Fruit fly (Drosophila melanogaster) whole organism, prepupa: ENCODE measurements around the gene ppk13.

Experiments
- Blimp-1 ChIP-seq: fragments of 200-800 bp; sonication (Bioruptor generic); optimal IDR thresholded peaks from 3 replicates; lab custom pipeline; 2017; ENCODE audit warnings: missing biosample characterization, missing genetic modification characterization, mild to moderate bottlenecking, moderate library complexity, missing genetic modification reagents
- CG10631 ChIP-seq: fragments of 200-800 bp; sonication (Bioruptor generic); optimal IDR thresholded peaks from 2 replicates; lab custom pipeline; 2016; ENCODE audit warnings: missing biosample characterization, missing genetic modification characterization
- CG10669 ChIP-seq: fragments of 200-800 bp; sonication (Bioruptor generic); optimal IDR thresholded peaks from 3 replicates; lab custom pipeline; 2018; ENCODE audit warnings: missing biosample characterization, mild to moderate bottlenecking, missing genetic modification characterization, moderate library complexity
- CG11294 ChIP-seq: fragments of 200-800 bp; sonication (Bioruptor generic); IDR thresholded peaks from 2 replicates; pipeline ENCODE4 v1.3.6; 2022; ENCODE audit warnings: missing biosample characterization, missing genetic modification characterization
- CG11902 ChIP-seq: fragments of 200-800 bp; sonication (Bioruptor generic); optimal IDR thresholded peaks from 3 replicates; lab custom pipeline; 2016; ENCODE audit warnings: missing biosample characterization, missing genetic modification characterization
- CG15336 ChIP-seq: fragments of 200-800 bp; sonication (Bioruptor generic); IDR thresholded peaks from 2 replicates; pipeline ENCODE4 v1.3.6; 2022; ENCODE audit warnings: missing biosample characterization, missing genetic modification characterization
- CG1621 ChIP-seq: fragments of 200-800 bp; sonication (Bioruptor generic); optimal IDR thresholded peaks from 3 replicates; lab custom pipeline; 2018; ENCODE audit warnings: missing biosample characterization, mild to moderate bottlenecking, missing genetic modification characterization
- CG3032 ChIP-seq: fragments of 200-800 bp; optimal IDR thresholded peaks from 2 replicates; lab custom pipeline; 2019; ENCODE audit warnings: missing biosample characterization, mild to moderate bottlenecking, missing genetic modification characterization, moderate library complexity
- CG31627 ChIP-seq: fragments of 200-800 bp; sonication (Bioruptor generic); optimal IDR thresholded peaks from 3 replicates; lab custom pipeline; 2016; ENCODE audit warnings: missing biosample characterization, missing genetic modification characterization
- CG34406 ChIP-seq: fragments of 200-800 bp; sonication (Bioruptor generic); optimal IDR thresholded peaks from 3 replicates; lab custom pipeline; 2016; ENCODE audit warnings: missing biosample characterization, missing genetic modification characterization
- CG3919 ChIP-seq: fragments of 200-800 bp; sonication (Bioruptor generic); optimal IDR thresholded peaks from 3 replicates; lab custom pipeline; 2016; ENCODE audit warnings: missing biosample characterization, missing genetic modification characterization
- CG4318 ChIP-seq: fragments of 200-800 bp; sonication (Bioruptor generic); optimal IDR thresholded peaks from 3 replicates; lab custom pipeline; 2017; ENCODE audit warnings: missing biosample characterization, mild to moderate bottlenecking, missing genetic modification characterization
- CG6276 ChIP-seq: fragments of 200-800 bp; sonication (Bioruptor generic); optimal IDR thresholded peaks from 2 replicates; lab custom pipeline; 2017; ENCODE audit warnings: missing biosample characterization, mild to moderate bottlenecking, missing genetic modification characterization
- CG6792 ChIP-seq: fragments of 200-800 bp; sonication (Bioruptor generic); optimal IDR thresholded peaks from 3 replicates; lab custom pipeline; 2016; ENCODE audit warnings: missing biosample characterization, missing genetic modification characterization
- CG7368 ChIP-seq: fragments of 200-800 bp; sonication (Bioruptor generic); optimal IDR thresholded peaks from 3 replicates; lab custom pipeline; 2016; ENCODE audit warnings: missing biosample characterization, missing genetic modification characterization
- CG8119 ChIP-seq: fragments of 200-800 bp; sonication (Bioruptor generic); IDR thresholded peaks from 3 replicates; pipeline ENCODE4 v1.3.6; 2022; ENCODE audit warnings: missing biosample characterization, missing genetic modification characterization
- CG8319 ChIP-seq: fragments of 200-800 bp; sonication (Bioruptor generic); optimal IDR thresholded peaks from 3 replicates; lab custom pipeline; 2016; ENCODE audit warnings: missing biosample characterization, missing genetic modification characterization
- CG8632 ChIP-seq: fragments of 200-800 bp; sonication (Bioruptor generic); optimal IDR thresholded peaks from 3 replicates; lab custom pipeline; 2016; ENCODE audit warnings: missing biosample characterization, missing genetic modification characterization
- Eip93F ChIP-seq: fragments of 200-800 bp; sonication (Bioruptor generic); optimal IDR thresholded peaks from 2 replicates; lab custom pipeline; 2016; ENCODE audit warnings: missing biosample characterization, mild to moderate bottlenecking, missing genetic modification characterization
- Ets21C ChIP-seq: fragments of 200-800 bp; sonication (Bioruptor generic); optimal IDR thresholded peaks from 3 replicates; lab custom pipeline; 2016; ENCODE audit warnings: missing biosample characterization, missing genetic modification characterization
- Ets96B ChIP-seq: fragments of 200-800 bp; optimal IDR thresholded peaks from 2 replicates; lab custom pipeline; 2019; ENCODE audit warnings: missing biosample characterization, mild to moderate bottlenecking, missing genetic modification characterization, moderate library complexity
- Hr38 ChIP-seq: sonication (Bioruptor generic); optimal IDR thresholded peaks from 2 replicates; lab custom pipeline; 2016; ENCODE audit warnings: missing biosample characterization, missing genetic modification characterization
- Hr4 ChIP-seq: fragments of 200-800 bp; sonication (Bioruptor generic); optimal IDR thresholded peaks from 3 replicates; lab custom pipeline; 2016; ENCODE audit warnings: missing biosample characterization, missing genetic modification characterization
- OdsH ChIP-seq: fragments of 200-800 bp; sonication (Bioruptor generic); optimal IDR thresholded peaks from 3 replicates; lab custom pipeline; 2016; ENCODE audit warnings: missing biosample characterization, missing genetic modification characterization
- Sox102F ChIP-seq: fragments of 200-800 bp; sonication (Bioruptor generic); optimal IDR thresholded peaks from 2 replicates; lab custom pipeline; 2016; ENCODE audit warnings: missing biosample characterization, mild to moderate bottlenecking, missing genetic modification characterization
- Sox14 ChIP-seq: fragments of 200-800 bp; sonication (Bioruptor generic); optimal IDR thresholded peaks from 3 replicates; lab custom pipeline; 2016; ENCODE audit warnings: missing biosample characterization, missing genetic modification characterization
- Sox15 ChIP-seq: fragments of 200-800 bp; sonication (Bioruptor generic); optimal IDR thresholded peaks from 3 replicates; lab custom pipeline; 2016; ENCODE audit warnings: missing biosample characterization, missing genetic modification characterization
- achi ChIP-seq: fragments of 200-800 bp; sonication (Bioruptor generic); optimal IDR thresholded peaks from 3 replicates; lab custom pipeline; 2016; ENCODE audit warnings: missing biosample characterization, missing genetic modification characterization
- cyc ChIP-seq: fragments of 200-800 bp; sonication (Bioruptor generic); optimal IDR thresholded peaks from 3 replicates; lab custom pipeline; 2016; ENCODE audit warnings: missing biosample characterization, missing genetic modification characterization
- dac ChIP-seq: fragments of 200-800 bp; sonication (Bioruptor generic); optimal IDR thresholded peaks from 2 replicates; lab custom pipeline; 2017; ENCODE audit warnings: missing biosample characterization, mild to moderate bottlenecking, missing genetic modification characterization
- dsx ChIP-seq: fragments of 200-800 bp; optimal IDR thresholded peaks from 3 replicates; lab custom pipeline; 2019; ENCODE audit warnings: missing biosample characterization, mild to moderate bottlenecking, missing genetic modification characterization, moderate library complexity; ENCODE audit not compliant: poor library complexity, severe bottlenecking
- eg ChIP-seq: fragments of 200-800 bp; sonication (Bioruptor generic); IDR thresholded peaks from 3 replicates; pipeline ENCODE4 v1.3.6; 2022; ENCODE audit warnings: missing biosample characterization, missing genetic modification characterization
- esn ChIP-seq: fragments of 200-800 bp; sonication (Bioruptor generic); optimal IDR thresholded peaks from 2 replicates; lab custom pipeline; 2016; ENCODE audit warnings: missing biosample characterization, mild to moderate bottlenecking, missing genetic modification characterization, moderate library complexity
- fd85E ChIP-seq: fragments of 200-800 bp; sonication (Bioruptor generic); optimal IDR thresholded peaks from 3 replicates; lab custom pipeline; 2016; ENCODE audit warnings: missing biosample characterization, missing genetic modification characterization
- fkh ChIP-seq: fragments of 200-800 bp; sonication (Bioruptor generic); optimal IDR thresholded peaks from 3 replicates; lab custom pipeline; 2017; ENCODE audit warnings: missing biosample characterization, mild to moderate bottlenecking, missing genetic modification characterization, moderate library complexity
- lz ChIP-seq: fragments of 200-800 bp; sonication (Bioruptor generic); optimal IDR thresholded peaks from 3 replicates; lab custom pipeline; 2016; ENCODE audit warnings: missing biosample characterization, missing genetic modification characterization
- net ChIP-seq: fragments of 200-800 bp; sonication (Bioruptor generic); optimal IDR thresholded peaks from 3 replicates; lab custom pipeline; 2016; ENCODE audit warnings: missing biosample characterization, missing genetic modification characterization
- salr ChIP-seq, 2 experiments: fragments of 200-800 bp; sonication (Bioruptor generic); optimal IDR thresholded peaks; 3 replicates each; lab custom pipeline; 2016 to 2018; ENCODE audit warnings: missing biosample characterization in 2 of 2, missing genetic modification characterization in 2 of 2, mild to moderate bottlenecking in 1 of 2
- spab ChIP-seq: fragments of 200-800 bp; sonication (Bioruptor generic); optimal IDR thresholded peaks from 2 replicates; lab custom pipeline; 2017; ENCODE audit warnings: missing biosample characterization, mild to moderate bottlenecking, missing genetic modification characterization, missing genetic modification reagents
- ss ChIP-seq, 2 experiments: fragments of 200-800 bp; sonication (Bioruptor generic); optimal IDR thresholded peaks; 2 replicates in 1 of 2; 3 replicates in 1 of 2; lab custom pipeline; 2017 to 2018; ENCODE audit warnings: mild to moderate bottlenecking in 2 of 2, missing biosample characterization in 2 of 2, missing genetic modification characterization in 2 of 2, moderate library complexity in 1 of 2
- topi ChIP-seq: fragments of 200-800 bp; sonication (Bioruptor generic); optimal IDR thresholded peaks from 3 replicates; lab custom pipeline; 2016; ENCODE audit warnings: missing biosample characterization, missing genetic modification characterization
- vri ChIP-seq: fragments of 200-800 bp; sonication (Bioruptor generic); optimal IDR thresholded peaks from 3 replicates; lab custom pipeline; 2016; ENCODE audit warnings: missing biosample characterization, mild to moderate bottlenecking, missing genetic modification characterization

The ppk13 gene

dm6 chr2L:21061591-21061990 lies 27.0 kb downstream of the ppk13 start:
- TF ChIP-seq fd85E (GFP tag; lab: Kevin White, UChicago) (no peak), Hr38 (no peak), Blimp-1 (GFP tag; lab: Kevin White, UChicago) (no peak), Sox15 (no peak), cyc (no peak), Ets21C (GFP tag; lab: Kevin White, UChicago) (no peak), CG8119 (no peak), salr (GFP tag; optimal IDR thresholded peaks at IDR 0.05; lab: Kevin White, UChicago) (peak in 1 of 2 experiments; percentile 53), dsx (peak; percentile 67), ss (GFP tag; optimal IDR thresholded peaks at IDR 0.05; lab: Kevin White, UChicago) (peak in 1 of 2 experiments; percentile 63), CG6276 (no peak), lz (GFP tag; lab: Kevin White, UChicago) (no peak), CG31627 (GFP tag; lab: Kevin White, UChicago) (no peak), topi (no peak)

- TF ChIP-seq Hr4 (GFP tag; lab: Kevin White, UChicago) = no peak
- TF ChIP-seq vri (GFP tag; lab: Kevin White, UChicago) = peak; percentile 40
These were observed 34.9 kb downstream of the ppk13 start for dm6 chr2L:21053623-21054022.

dm6 chr2L:21052783-21053463 lies 35.6 kb downstream of the ppk13 start, which contains the start of gene Itgbn:
Itgbn (plus strand) TSS chr2L:21053033.
- TF ChIP-seq vri (GFP tag; lab: Kevin White, UChicago) = peak; percentile 63
- no peak for TF ChIP-seq salr (GFP tag; optimal IDR thresholded peaks at IDR 0.05; lab: Kevin White, UChicago)
- no peak for TF ChIP-seq Sox14
- TF ChIP-seq ss (GFP tag; optimal IDR thresholded peaks at IDR 0.05; lab: Kevin White, UChicago) = no peak
- peak; percentile 24 for TF ChIP-seq fkh (GFP tag; lab: Kevin White, UChicago)
- TF ChIP-seq fd85E (GFP tag; lab: Kevin White, UChicago) = no peak

dm6 chr2L:21051873-21052736 lies 36.4 kb downstream of the ppk13 start, which contains the start of gene CG42238:
CG42238 (minus strand) TSS chr2L:21052164.
- TF ChIP-seq Sox102F (GFP tag; lab: Kevin White, UChicago) (no peak), CG3919 (GFP tag; lab: Kevin White, UChicago) (peak; percentile 23), net (GFP tag; lab: Kevin White, UChicago) (no peak), CG8319 (GFP tag; lab: Kevin White, UChicago) (no peak), CG8632 (GFP tag; lab: Kevin White, UChicago) (no peak), dac (GFP tag; lab: Kevin White, UChicago) (no peak), CG15336 (GFP tag; lab: Robert Waterston, UW) (no peak), dsx (no peak), CG7368 (GFP tag; lab: Kevin White, UChicago) (no peak), CG11902 (GFP tag; lab: Kevin White, UChicago) (no peak), Sox14 (peak; percentile 31), CG10669 (GFP tag; lab: Kevin White, UChicago) (no peak), ss (GFP tag; optimal IDR thresholded peaks at IDR 0.05; lab: Kevin White, UChicago) (peak in 1 of 2 experiments; percentile 19), OdsH (GFP tag; lab: Kevin White, UChicago) (no peak), achi (GFP tag; lab: Kevin White, UChicago) (peak; percentile 11), CG6792 (no peak), CG1621 (tag; lab: Kevin White, UChicago) (no peak), Ets96B (tag; lab: Kevin White, UChicago) (no peak), CG34406 (no peak), eg (GFP tag; lab: Robert Waterston, UW) (0 out of 3 replicates have a peak, but pooled peaks have one; percentile 20), CG11294 (GFP tag; lab: Robert Waterston, UW) (no peak), Eip93F (no peak), esn (no peak), lz (GFP tag; lab: Kevin White, UChicago) (peak; percentile 15), CG4318 (GFP tag; lab: Kevin White, UChicago) (no peak), vri (GFP tag; lab: Kevin White, UChicago) (peak; percentile 4), fd85E (GFP tag; lab: Kevin White, UChicago) (no peak), salr (GFP tag; optimal IDR thresholded peaks at IDR 0.05; lab: Kevin White, UChicago) (no peak), cyc (no peak), spab (no peak), CG3032 (tag; lab: Kevin White, UChicago) (no peak), CG10631 (GFP tag; lab: Kevin White, UChicago) (peak; percentile 30)
